Fruit fly (Drosophila melanogaster) whole organism, embryonic: ENCODE measurements around the gene CG42525.
A peak's percentile ranks its signal among the peaks of the same experiment; 100 is the strongest.

ENCODE experiments used
- Awh ChIP-seq: fragments of 200-800 bp; sonication (Bioruptor generic); IDR thresholded peaks from 2 replicates; pipeline ENCODE4, ENCODE4 v1.3.6; 2022; ENCODE audit warnings: missing biosample characterization, missing genetic modification characterization
- Blimp-1 ChIP-seq: fragments of 200-800 bp; sonication (Bioruptor generic); optimal IDR thresholded peaks from 3 replicates; lab custom pipeline; 2018; ENCODE audit warnings: missing biosample characterization, missing genetic modification characterization, mild to moderate bottlenecking, moderate library complexity, missing genetic modification reagents
- CG11085 ChIP-seq: fragments of 200-800 bp; sonication (Bioruptor generic); IDR thresholded peaks from 2 replicates; pipeline ENCODE4 v1.3.6; 2022; ENCODE audit warnings: missing biosample characterization, missing genetic modification characterization
- CG11560 ChIP-seq: fragments of 200-800 bp; sonication (Bioruptor generic); IDR thresholded peaks from 3 replicates; pipeline ENCODE4 v1.3.6; 2022; ENCODE audit warnings: missing biosample characterization, missing genetic modification characterization
- CG11696 ChIP-seq: fragments of 200-800 bp; sonication (Bioruptor generic); IDR thresholded peaks from 2 replicates; pipeline ENCODE4 v1.3.6; 2022; ENCODE audit warnings: missing biosample characterization, missing genetic modification characterization
- CG12071 ChIP-seq: fragments of 200-800 bp; sonication (Bioruptor generic); optimal IDR thresholded peaks from 3 replicates; lab custom pipeline; 2018; ENCODE audit warnings: missing biosample characterization, mild to moderate bottlenecking, missing genetic modification characterization
- CG12155 ChIP-seq: fragments of 200-800 bp; sonication (Bioruptor generic); optimal IDR thresholded peaks from 3 replicates; lab custom pipeline; 2016; ENCODE audit warnings: missing biosample characterization, missing genetic modification characterization
- CG12236 ChIP-seq: fragments of 200-800 bp; sonication (Bioruptor generic); optimal IDR thresholded peaks from 2 replicates; lab custom pipeline; 2016; ENCODE audit warnings: missing biosample characterization, missing genetic modification characterization
- CG14014 ChIP-seq: fragments of 200-800 bp; sonication (Bioruptor generic); IDR thresholded peaks from 2 replicates; pipeline ENCODE4 v1.3.6; 2022; ENCODE audit warnings: missing biosample characterization, missing genetic modification characterization
- CG17359 ChIP-seq: fragments of 200-800 bp; sonication (Bioruptor generic); optimal IDR thresholded peaks from 3 replicates; lab custom pipeline; 2018; ENCODE audit warnings: missing biosample characterization, mild to moderate bottlenecking, missing genetic modification characterization, moderate library complexity
- CG18262 ChIP-seq: fragments of 200-800 bp; optimal IDR thresholded peaks from 3 replicates; lab custom pipeline; 2019; ENCODE audit warnings: missing biosample characterization, mild to moderate bottlenecking, missing genetic modification characterization, moderate library complexity
- CG18599 ChIP-seq: fragments of 200-800 bp; sonication (Bioruptor generic); optimal IDR thresholded peaks from 3 replicates; lab custom pipeline; 2017; ENCODE audit warnings: missing biosample characterization, missing genetic modification characterization, mild to moderate bottlenecking, moderate library complexity, missing genetic modification reagents
- CG34422 ChIP-seq: fragments of 200-800 bp; sonication (Bioruptor generic); IDR thresholded peaks from 3 replicates; pipeline ENCODE4 v1.3.6; 2022; ENCODE audit warnings: missing biosample characterization, missing genetic modification characterization
- CG4282 ChIP-seq: fragments of 200-800 bp; sonication (Bioruptor generic); optimal IDR thresholded peaks from 2 replicates; lab custom pipeline; 2016; ENCODE audit warnings: missing biosample characterization, missing genetic modification characterization
- CG4328 ChIP-seq: fragments of 200-800 bp; sonication (Bioruptor generic); optimal IDR thresholded peaks from 3 replicates; lab custom pipeline; 2017; ENCODE audit warnings: missing biosample characterization, missing genetic modification reagents, missing genetic modification characterization
- CG5245 ChIP-seq: fragments of 200-800 bp; sonication (Bioruptor generic); optimal IDR thresholded peaks from 3 replicates; lab custom pipeline; 2016; ENCODE audit warnings: missing biosample characterization, missing genetic modification characterization
- CG6689 ChIP-seq: fragments of 200-800 bp; sonication (Bioruptor generic); IDR thresholded peaks from 2 replicates; pipeline ENCODE4 v1.3.6; 2022; ENCODE audit warnings: missing biosample characterization, missing genetic modification characterization
- CG7271 ChIP-seq: fragments of 200-800 bp; sonication (Bioruptor generic); optimal IDR thresholded peaks from 2 replicates; lab custom pipeline; 2018; ENCODE audit warnings: missing biosample characterization, mild to moderate bottlenecking, missing genetic modification characterization, moderate library complexity
- CG8765 ChIP-seq: fragments of 200-800 bp; sonication (Bioruptor generic); IDR thresholded peaks from 2 replicates; pipeline ENCODE4 v1.3.6; 2022; ENCODE audit warnings: missing biosample characterization, missing genetic modification characterization
- CTCF ChIP-seq: fragments of 200-800 bp; sonication (Bioruptor generic); optimal IDR thresholded peaks from 2 replicates; lab custom pipeline; 2017; ENCODE audit warnings: missing biosample characterization, mild to moderate bottlenecking, missing genetic modification characterization, moderate library complexity
- Camta ChIP-seq: fragments of 200-800 bp; sonication (Bioruptor generic); optimal IDR thresholded peaks from 2 replicates; lab custom pipeline; 2016; ENCODE audit warnings: missing biosample characterization, missing genetic modification characterization
- ERR ChIP-seq: fragments of 200-800 bp; sonication (Bioruptor generic); optimal IDR thresholded peaks from 2 replicates; lab custom pipeline; 2016; ENCODE audit warnings: missing biosample characterization, missing genetic modification characterization
- HmgD ChIP-seq: fragments of 200-800 bp; sonication (Bioruptor generic); optimal IDR thresholded peaks from 3 replicates; lab custom pipeline; 2016; ENCODE audit warnings: missing biosample characterization, missing genetic modification characterization
- NC2β ChIP-seq: fragments of 200-800 bp; sonication (Bioruptor generic); optimal IDR thresholded peaks from 2 replicates; lab custom pipeline; 2016; ENCODE audit warnings: missing biosample characterization, missing genetic modification characterization
- Pdp1 ChIP-seq, 2 experiments: fragments of 200-800 bp; sonication (Bioruptor generic); optimal IDR thresholded peaks; 3 replicates each; lab custom pipeline; 2016; ENCODE audit warnings: missing biosample characterization in 2 of 2, missing genetic modification characterization in 2 of 2, mild to moderate bottlenecking in 1 of 2, moderate library complexity in 1 of 2
- Six4 ChIP-seq: fragments of 200-800 bp; sonication (Bioruptor generic); optimal IDR thresholded peaks from 2 replicates; lab custom pipeline; 2016; ENCODE audit warnings: missing biosample characterization, missing genetic modification characterization
- Taf1 ChIP-seq: fragments of 200-800 bp; sonication (Bioruptor generic); IDR thresholded peaks from 2 replicates; pipeline ENCODE4 v1.3.6; 2022; ENCODE audit warnings: missing biosample characterization, missing genetic modification characterization
- Xrp1 ChIP-seq: fragments of 200-800 bp; sonication (Bioruptor generic); IDR thresholded peaks from 2 replicates; pipeline ENCODE4 v1.3.6; 2022; ENCODE audit warnings: missing biosample characterization, missing genetic modification characterization
- bowl ChIP-seq: fragments of 200-800 bp; sonication (Bioruptor generic); IDR thresholded peaks from 2 replicates; pipeline ENCODE4 v1.3.6; 2022; ENCODE audit warnings: missing biosample characterization, missing genetic modification characterization
- btn ChIP-seq: fragments of 200-800 bp; sonication (Bioruptor generic); optimal IDR thresholded peaks from 2 replicates; lab custom pipeline; 2016; ENCODE audit warnings: missing biosample characterization, missing genetic modification characterization
- croc ChIP-seq: fragments of 200-800 bp; sonication (Bioruptor generic); conservative IDR thresholded peaks from 3 replicates; pipeline ENCODE4 v1.3.6; 2022; ENCODE audit warnings: missing biosample characterization, missing genetic modification characterization
- da ChIP-seq: fragments of 200-800 bp; sonication (Bioruptor generic); optimal IDR thresholded peaks from 2 replicates; lab custom pipeline; 2016; ENCODE audit warnings: missing biosample characterization, missing genetic modification characterization
- gsb ChIP-seq: fragments of 200-800 bp; sonication (Bioruptor generic); IDR thresholded peaks from 2 replicates; pipeline ENCODE4 v1.3.6; 2022; ENCODE audit warnings: missing biosample characterization, missing genetic modification characterization
- inv ChIP-seq: fragments of 200-800 bp; sonication (Bioruptor generic); IDR thresholded peaks from 2 replicates; pipeline ENCODE4 v1.3.6; 2022; ENCODE audit warnings: missing biosample characterization, missing genetic modification characterization; ENCODE audit not compliant: partially characterized antibody
- kay ChIP-seq: fragments of 200-800 bp; sonication (Bioruptor generic); optimal IDR thresholded peaks from 2 replicates; lab custom pipeline; 2016; ENCODE audit warnings: missing biosample characterization, missing genetic modification characterization
- lbe ChIP-seq: fragments of 200-800 bp; sonication (Bioruptor generic); optimal IDR thresholded peaks from 2 replicates; lab custom pipeline; 2016; ENCODE audit warnings: missing biosample characterization, mild to moderate bottlenecking, missing genetic modification characterization
- lola ChIP-seq, 3 experiments: fragments of >200 bp in 2 of 3; fragments of 200-800 bp in 1 of 3; sonication (Bioruptor generic) in 1 of 3; optimal IDR thresholded peaks; 2 replicates each; lab custom pipeline; 2017 to 2019; ENCODE audit warnings: missing biosample characterization in 3 of 3, missing genetic modification characterization in 3 of 3, mild to moderate bottlenecking in 1 of 3, moderate library complexity in 1 of 3
- oc ChIP-seq: fragments of 200-800 bp; sonication (Bioruptor generic); optimal IDR thresholded peaks from 2 replicates; lab custom pipeline; 2018; ENCODE audit warnings: missing biosample characterization, mild to moderate bottlenecking, missing genetic modification characterization, moderate library complexity
- pho ChIP-seq: fragments of 200-800 bp; sonication (Bioruptor generic); optimal IDR thresholded peaks from 2 replicates; lab custom pipeline; 2016; ENCODE audit warnings: missing biosample characterization, missing genetic modification characterization
- pnt ChIP-seq: fragments of 200-800 bp; sonication (Bioruptor generic); optimal IDR thresholded peaks from 3 replicates; lab custom pipeline; 2016; ENCODE audit warnings: missing biosample characterization, missing genetic modification characterization
- prd ChIP-seq, 3 experiments: fragments of >200 bp in 2 of 3; fragments of 200-800 bp in 1 of 3; sonication (Bioruptor generic) in 1 of 3; optimal IDR thresholded peaks in 2 of 3; IDR thresholded peaks in 1 of 3; 2 replicates in 2 of 3; 3 replicates in 1 of 3; pipeline versions ENCODE4 v1.3.6 to Lab custom; 2017 to 2022; ENCODE audit warnings: missing biosample characterization in 1 of 3, missing genetic modification characterization in 1 of 3
- sens ChIP-seq: fragments of 200-800 bp; sonication (Bioruptor generic); peaks from one replicate; lab custom pipeline; 2016; ENCODE audit warnings: missing biosample characterization, missing genetic modification characterization
- shn ChIP-seq: fragments of 200-800 bp; sonication (Bioruptor generic); optimal IDR thresholded peaks from 3 replicates; lab custom pipeline; 2016; ENCODE audit warnings: missing biosample characterization, missing genetic modification characterization
- sr ChIP-seq: fragments of 200-800 bp; sonication (Bioruptor generic); IDR thresholded peaks from 3 replicates; pipeline ENCODE4 v1.3.6; 2022; ENCODE audit warnings: missing biosample characterization, missing genetic modification characterization
- tin ChIP-seq: fragments of 200-800 bp; sonication (Bioruptor generic); optimal IDR thresholded peaks from 3 replicates; lab custom pipeline; 2016; ENCODE audit warnings: missing biosample characterization, missing genetic modification characterization
- tna ChIP-seq: fragments of 200-800 bp; sonication (Bioruptor generic); IDR thresholded peaks from 2 replicates; pipeline ENCODE4 v1.3.6; 2022; ENCODE audit warnings: missing biosample characterization, missing genetic modification characterization; ENCODE audit not compliant: partially characterized antibody
- toy ChIP-seq: fragments of 200-800 bp; sonication (Bioruptor generic); IDR thresholded peaks from 2 replicates; pipeline ENCODE4 v1.3.6; 2022; ENCODE audit warnings: missing biosample characterization, missing genetic modification characterization
- vvl ChIP-seq: fragments of 200-800 bp; sonication (Bioruptor generic); IDR thresholded peaks from 2 replicates; pipeline ENCODE4 v1.3.6; 2022; ENCODE audit warnings: missing biosample characterization, missing genetic modification characterization
- zfh1 ChIP-seq: fragments of 200-800 bp; sonication (Bioruptor generic); IDR thresholded peaks from 3 replicates; pipeline ENCODE4 v1.3.6; 2022; ENCODE audit warnings: missing biosample characterization, missing genetic modification characterization

CG42525 gene

DNA sequence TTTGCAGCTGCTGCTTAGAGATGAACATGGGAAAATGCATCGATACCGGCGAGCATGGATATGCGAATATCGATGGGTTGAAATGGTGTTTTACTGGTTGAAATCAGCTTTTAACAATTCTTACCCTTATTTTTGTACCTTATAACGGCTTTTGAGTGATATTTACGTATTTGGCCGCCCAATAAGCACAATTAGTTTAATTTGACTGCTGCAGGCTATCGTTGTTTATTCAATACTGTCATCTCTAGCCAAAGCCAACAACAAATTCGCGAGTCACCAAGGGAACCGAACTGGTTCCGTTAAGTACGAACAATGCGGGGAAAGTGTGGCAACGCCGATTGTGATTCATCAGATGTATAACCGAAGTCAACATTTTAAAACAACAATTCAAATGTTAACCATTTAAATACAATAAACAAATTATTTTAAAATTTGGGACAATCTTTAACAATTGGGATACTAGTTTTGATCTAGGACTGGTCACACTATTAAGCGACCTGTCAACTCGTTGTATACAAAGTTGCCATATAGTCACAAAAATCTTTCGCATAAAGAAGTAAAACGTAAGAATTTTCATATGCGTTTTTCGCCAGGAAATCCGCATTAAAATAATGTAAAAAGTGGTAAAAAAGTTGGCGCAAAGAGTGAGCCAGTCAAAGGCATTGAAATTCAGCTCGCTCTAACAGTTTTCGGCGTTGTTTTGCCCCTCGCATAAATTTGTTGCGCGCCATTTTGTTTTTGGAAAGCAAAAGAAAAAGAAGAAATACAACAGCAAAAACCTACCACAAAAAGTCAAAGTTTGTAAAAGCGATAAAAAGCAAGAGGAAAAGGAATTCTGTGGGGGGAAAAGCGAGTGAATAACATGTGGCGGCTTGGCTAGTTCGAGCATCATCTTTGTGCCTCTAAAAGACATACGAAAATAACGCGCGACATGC lies 41.2 kb downstream of the CG42525 start, which contains the start of the genes Usp5 and BtbVII (continued):
- TF ChIP-seq NC2β (GFP tag; lab: Kevin White, UChicago) (peak; percentile 59), Pdp1 (GFP tag; optimal IDR thresholded peaks at IDR 0.05; lab: Kevin White, UChicago) (peak; percentile 61 to 69), prd (optimal IDR thresholded peaks at IDR 0.05; lab: Kevin White, UChicago) (no peak), prd (GFP tag; IDR thresholded peaks at IDR 0.05; lab: Robert Waterston, UW) (peak; percentile 62; the same call in 2 of the 3 replicates), CG6689 (GFP tag; lab: Robert Waterston, UW) (0 out of 2 replicates have a peak, but pooled peaks have one; percentile 27), vvl (peak; percentile 71; the same call in 1 of the 2 replicates), Blimp-1 (GFP tag; lab: Kevin White, UChicago) (no peak), CG34422 (GFP tag; lab: Robert Waterston, UW) (peak; percentile 86; the same call in 1 of the 3 replicates), croc (GFP tag; lab: Robert Waterston, UW) (0 out of 3 replicates have a peak, but pooled peaks have one; percentile 39), btn (GFP tag; lab: Kevin White, UChicago) (peak; percentile 18), Camta (peak; percentile 43), CTCF (GFP tag; lab: Kevin White, UChicago) (no peak), CG12071 (GFP tag; lab: Kevin White, UChicago) (no peak), CG18599 (no peak), CG4282 (peak; percentile 20), pho (peak; percentile 57), CG11560 (tag; lab: Robert Waterston, UW) (no peak), lola (GFP tag; optimal IDR thresholded peaks at IDR 0.05; lab: Kevin White, UChicago) (peak in 1 of 3 experiments; percentile 55), Six4 (GFP tag; lab: Kevin White, UChicago) (peak; percentile 64), sr (GFP tag; lab: Robert Waterston, UW) (no peak), CG14014 (GFP tag; lab: Robert Waterston, UW) (peak; percentile 34; the same call in 1 of the 2 replicates), CG5245 (no peak), Xrp1 (peak; percentile 71), kay (GFP tag; lab: Kevin White, UChicago) (peak; percentile 70), CG11696 (0 out of 2 replicates have a peak, but pooled peaks have one; percentile 33), CG4328 (GFP tag; lab: Kevin White, UChicago) (peak; percentile 29), shn (peak; percentile 74), oc (tag; lab: Kevin White, UChicago) (no peak), CG7271 (tag; lab: Kevin White, UChicago) (no peak), CG18262 (tag; lab: Kevin White, UChicago) (peak; percentile 34), CG8765 (GFP tag; lab: Robert Waterston, UW) (0 out of 2 replicates have a peak, but pooled peaks have one; percentile 54), bowl (no peak), CG12155 (GFP tag; lab: Kevin White, UChicago) (peak; percentile 45), zfh1 (GFP tag; lab: Robert Waterston, UW) (peak; percentile 62), da (peak; percentile 17), pnt (GFP tag; lab: Kevin White, UChicago) (peak; percentile 55), inv (GFP tag; lab: Robert Waterston, UW) (peak; percentile 94), CG11085 (GFP tag; lab: Robert Waterston, UW) (no peak), Awh (GFP tag; lab: Robert Waterston, UW) (peak; percentile 60), tna (GFP tag; lab: Robert Waterston, UW) (peak; percentile 86), lbe (GFP tag; lab: Kevin White, UChicago) (peak; percentile 4), sens (GFP tag; lab: Kevin White, UChicago) (peak; percentile 96), CG12236 (no peak), Taf1 (GFP tag; lab: Robert Waterston, UW) (peak; percentile 48), HmgD (GFP tag; lab: Kevin White, UChicago) (peak; percentile 58), tin (GFP tag; lab: Kevin White, UChicago) (peak; percentile 63), ERR (GFP tag; lab: Kevin White, UChicago) (peak; percentile 6), CG17359 (tag; lab: Kevin White, UChicago) (peak; percentile 34), gsb (GFP tag; lab: Robert Waterston, UW) (no peak), toy (GFP tag; lab: Robert Waterston, UW) (no peak)
